Worm (Caenorhabditis elegans): ENCODE results near the gene Y38F1A.1.

ce11 chrII:12969622-12970021 lies 15.1 kb upstream of the Y38F1A.1 start, which contains the start of gene Y38F1A.4:
- TF ChIP-seq nhr-76 (tag; optimal IDR thresholded peaks at IDR 0.05) (no peak), bed-3 (GFP tag; optimal IDR thresholded peaks at IDR 0.05) (no peak), blmp-1 (tag; optimal IDR thresholded peaks at IDR 0.05) (no peak), elt-3 (tag; optimal IDR thresholded peaks at IDR 0.05) (no peak)
